Fruit fly (Drosophila melanogaster) whole organism, wandering third instar larva: ENCODE results near the gene Ykt6.
A peak's percentile ranks its signal among the peaks of the same experiment; 100 is the strongest.

Source experiments
- Abd-B ChIP-seq: fragments of >200 bp; optimal IDR thresholded peaks from 2 replicates; lab custom pipeline; 2017; ENCODE audit warnings: missing biosample characterization, missing genetic modification characterization
- CG9705 ChIP-seq: fragments of 200-800 bp; sonication (Bioruptor generic); optimal IDR thresholded peaks from 2 replicates; lab custom pipeline; 2018; ENCODE audit warnings: missing biosample characterization, mild to moderate bottlenecking, missing genetic modification characterization
- Dif ChIP-seq: fragments of 200-275, 200-300 bp; sonication (Bioruptor generic); optimal IDR thresholded peaks from 2 replicates; lab custom pipeline; 2018; ENCODE audit warnings: missing biosample characterization, missing genetic modification characterization; ENCODE audit not compliant: partially characterized antibody
- GATAd ChIP-seq: sonication (Bioruptor generic); optimal IDR thresholded peaks from 2 replicates; lab custom pipeline; 2016; ENCODE audit warnings: missing biosample characterization, missing genetic modification characterization
- HLH106 ChIP-seq: fragments of 200-800 bp; optimal IDR thresholded peaks from 3 replicates; lab custom pipeline; 2019; ENCODE audit warnings: missing biosample characterization, mild to moderate bottlenecking, missing genetic modification characterization, moderate library complexity
- Hnf4 ChIP-seq: fragments of 200-800 bp; sonication (Bioruptor generic); optimal IDR thresholded peaks from 2 replicates; lab custom pipeline; 2016; ENCODE audit warnings: missing biosample characterization, mild to moderate bottlenecking, missing genetic modification characterization
- Hr78 ChIP-seq: fragments of >200 bp; optimal IDR thresholded peaks from 2 replicates; lab custom pipeline; 2017; ENCODE audit warnings: missing biosample characterization, missing genetic modification characterization
- Jra ChIP-seq: sonication (Bioruptor generic); optimal IDR thresholded peaks from 2 replicates; lab custom pipeline; 2016; ENCODE audit warnings: missing biosample characterization, missing genetic modification characterization
- Mio ChIP-seq: sonication (Bioruptor generic); optimal IDR thresholded peaks from 2 replicates; lab custom pipeline; 2016; ENCODE audit warnings: missing biosample characterization, missing genetic modification characterization
- Myc ChIP-seq: fragments of >200 bp; optimal IDR thresholded peaks from 2 replicates; lab custom pipeline; 2017
- N ChIP-seq: fragments of >200 bp; optimal IDR thresholded peaks from 2 replicates; lab custom pipeline; 2018; ENCODE audit warnings: missing biosample characterization, missing external identifiers, missing genetic modification characterization
- OdsH ChIP-seq: fragments of 200-800 bp; sonication (Bioruptor generic); optimal IDR thresholded peaks from 2 replicates; lab custom pipeline; 2016; ENCODE audit warnings: missing biosample characterization, mild to moderate bottlenecking, missing genetic modification characterization
- Rel ChIP-seq, 2 experiments: fragments of 200-800 bp; sonication (Bioruptor generic) in 1 of 2; optimal IDR thresholded peaks; 2 replicates in 1 of 2; 3 replicates in 1 of 2; lab custom pipeline; 2016 to 2019; ENCODE audit warnings: mild to moderate bottlenecking in 2 of 2, missing biosample characterization in 2 of 2, missing genetic modification characterization in 2 of 2, moderate library complexity in 1 of 2
- Sp1 ChIP-seq: fragments of 200-800 bp; sonication (Bioruptor generic); optimal IDR thresholded peaks from 3 replicates; lab custom pipeline; 2019; ENCODE audit warnings: missing biosample characterization, mild to moderate bottlenecking, missing genetic modification characterization, moderate library complexity
- Vsx2 ChIP-seq: fragments of 200-300, 225-300 bp; sonication (Bioruptor generic); optimal IDR thresholded peaks from 2 replicates; lab custom pipeline; 2018; ENCODE audit warnings: missing biosample characterization, missing genetic modification characterization; ENCODE audit not compliant: partially characterized antibody
- br ChIP-seq: fragments of 200-800 bp; sonication (Bioruptor generic); optimal IDR thresholded peaks from 2 replicates; lab custom pipeline; 2016; ENCODE audit warnings: missing biosample characterization, missing genetic modification characterization
- brk ChIP-seq: fragments of 200-800 bp; sonication (Bioruptor generic); optimal IDR thresholded peaks from 2 replicates; lab custom pipeline; 2016; ENCODE audit warnings: missing biosample characterization, mild to moderate bottlenecking, missing genetic modification characterization
- dl ChIP-seq, 2 experiments: fragments of 175-275, 200-275 bp in 1 of 2; fragments of 200-275 bp in 1 of 2; sonication (Bioruptor generic); optimal IDR thresholded peaks; lab custom pipeline; 2018; ENCODE audit warnings: mild to moderate bottlenecking in 2 of 2, missing biosample characterization in 2 of 2, missing genetic modification characterization in 2 of 2, moderate library complexity in 2 of 2; ENCODE audit not compliant: partially characterized antibody in 2 of 2, insufficient read depth in 1 of 2
- dmrt93B ChIP-seq: fragments of 200-800 bp; sonication (Bioruptor generic); optimal IDR thresholded peaks from 2 replicates; lab custom pipeline; 2018; ENCODE audit warnings: missing biosample characterization, mild to moderate bottlenecking, missing genetic modification characterization
- dsf ChIP-seq: sonication (Bioruptor generic); optimal IDR thresholded peaks from 2 replicates; lab custom pipeline; 2016; ENCODE audit warnings: missing biosample characterization, missing genetic modification characterization, borderline replicate concordance
- ey ChIP-seq: fragments of 200-800 bp; sonication (Bioruptor generic); optimal IDR thresholded peaks from 2 replicates; lab custom pipeline; 2016; ENCODE audit warnings: missing biosample characterization, missing genetic modification characterization
- foxo ChIP-seq, 2 experiments: fragments of 200-800 bp; sonication (Bioruptor generic); optimal IDR thresholded peaks; 2 replicates in 1 of 2; 3 replicates in 1 of 2; lab custom pipeline; 2016 to 2017; ENCODE audit warnings: missing biosample characterization in 2 of 2, missing genetic modification characterization in 2 of 2
- fru ChIP-seq: fragments of 200-800 bp; sonication (Bioruptor generic); optimal IDR thresholded peaks from 3 replicates; lab custom pipeline; 2016; ENCODE audit warnings: missing biosample characterization, mild to moderate bottlenecking, missing genetic modification characterization
- h ChIP-seq: fragments of 200-800 bp; sonication (Bioruptor generic); optimal IDR thresholded peaks from 3 replicates; lab custom pipeline; 2016; ENCODE audit warnings: missing biosample characterization, mild to moderate bottlenecking, missing genetic modification characterization
- jim ChIP-seq: fragments of 175-275, 200-325 bp; sonication (Bioruptor generic); optimal IDR thresholded peaks from 2 replicates; lab custom pipeline; 2016; ENCODE audit warnings: missing biosample characterization, mild to moderate bottlenecking, missing genetic modification characterization
- lola ChIP-seq: fragments of >200 bp; optimal IDR thresholded peaks from 2 replicates; lab custom pipeline; 2017; ENCODE audit warnings: missing biosample characterization, missing genetic modification characterization
- pan ChIP-seq: fragments of >200 bp; optimal IDR thresholded peaks from 2 replicates; lab custom pipeline; 2017
- psq ChIP-seq: fragments of 200-800 bp; sonication (Bioruptor generic); optimal IDR thresholded peaks from 3 replicates; lab custom pipeline; 2017; ENCODE audit warnings: missing biosample characterization, mild to moderate bottlenecking, missing genetic modification characterization, moderate library complexity
- rgr ChIP-seq: fragments of 200-800 bp; sonication (Bioruptor generic); optimal IDR thresholded peaks from 3 replicates; lab custom pipeline; 2016; ENCODE audit warnings: missing biosample characterization, mild to moderate bottlenecking, missing genetic modification characterization
- sage ChIP-seq: fragments of 200-800 bp; sonication (Bioruptor generic); optimal IDR thresholded peaks from 2 replicates; lab custom pipeline; 2016; ENCODE audit warnings: missing biosample characterization, mild to moderate bottlenecking, missing genetic modification characterization
- tai ChIP-seq: sonication (Bioruptor generic); optimal IDR thresholded peaks from 2 replicates; lab custom pipeline; 2016; ENCODE audit warnings: missing biosample characterization, missing genetic modification characterization
- usp ChIP-seq: fragments of >200 bp; optimal IDR thresholded peaks from 2 replicates; lab custom pipeline; 2017; ENCODE audit warnings: missing biosample characterization, missing genetic modification characterization
- woc ChIP-seq: sonication (Bioruptor generic); optimal IDR thresholded peaks from 2 replicates; lab custom pipeline; 2016; ENCODE audit warnings: missing biosample characterization, mild to moderate bottlenecking, missing genetic modification characterization

The Ykt6 gene

DNA sequence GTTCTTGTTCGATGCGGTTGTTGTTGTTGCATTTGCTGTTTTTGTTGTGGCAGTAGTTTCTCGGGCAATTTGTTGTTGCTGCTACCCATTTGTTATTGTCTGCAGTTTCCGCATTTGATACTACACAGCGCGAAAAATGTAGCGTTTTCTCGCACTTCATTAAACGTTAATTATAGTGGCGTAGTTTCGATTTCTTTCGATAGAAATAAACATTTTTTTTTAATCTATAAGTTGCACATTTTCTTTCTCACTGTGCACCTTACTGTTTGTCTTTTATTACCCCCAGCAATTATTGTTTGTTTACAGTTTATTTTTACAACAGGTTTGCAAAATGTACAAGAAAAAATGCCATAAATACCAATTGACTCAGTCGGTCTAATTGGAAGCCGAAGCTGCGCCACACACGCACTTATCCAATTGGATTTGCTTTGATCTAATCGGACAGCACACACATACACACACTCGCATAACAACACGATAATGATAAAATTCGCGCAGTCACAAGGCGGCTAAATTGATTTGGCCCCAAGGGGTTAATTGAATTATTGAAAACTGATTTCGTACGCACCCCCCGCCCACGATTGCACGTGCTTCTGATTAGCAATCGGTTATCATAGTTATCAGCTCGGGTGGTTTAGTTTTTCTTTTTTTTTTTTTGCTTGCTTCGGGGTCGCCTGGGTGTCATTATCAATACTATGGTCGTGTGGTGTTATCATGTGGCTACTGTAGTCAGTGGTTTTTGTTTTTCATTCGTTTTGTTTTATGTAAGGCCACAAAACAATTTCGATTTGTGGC is 45.7 kb downstream of the Ykt6 start:
- no peak for TF ChIP-seq fru
- TF ChIP-seq sage (GFP tag; lab: Kevin White, UChicago), result no peak
- no peak for TF ChIP-seq dmrt93B (GFP tag; lab: Kevin White, UChicago)
- TF ChIP-seq jim, result no peak
- TF ChIP-seq Rel (GFP tag; optimal IDR thresholded peaks at IDR 0.05; lab: Kevin White, UChicago), result no peak
- no peak for TF ChIP-seq Rel (tag; optimal IDR thresholded peaks at IDR 0.05; lab: Kevin White, UChicago)
- TF ChIP-seq ey (GFP tag; lab: Kevin White, UChicago), result no peak
- no peak for TF ChIP-seq Dif (GFP tag; lab: Kevin White, UChicago)
- no peak for TF ChIP-seq Hr78 (GFP tag; lab: Kevin White, UChicago)
- TF ChIP-seq GATAd (GFP tag; lab: Kevin White, UChicago), result no peak
- TF ChIP-seq, all 38 proteins: peak for 0

dm6 chrX:7967052-7967847 is 47.0 kb downstream of the Ykt6 start:
- TF ChIP-seq Dif (GFP tag; lab: Kevin White, UChicago) (no peak), CG9705 (GFP tag; lab: Kevin White, UChicago) (no peak), usp (GFP tag; lab: Kevin White, UChicago) (no peak), dl (GFP tag; optimal IDR thresholded peaks at IDR 0.05; lab: Kevin White, UChicago; ENCODE audit: insufficient read depth in 1 of 2, partially characterized antibody in 2 of 2) (no peak), GATAd (GFP tag; lab: Kevin White, UChicago) (no peak), brk (GFP tag; lab: Kevin White, UChicago) (no peak), sage (GFP tag; lab: Kevin White, UChicago) (no peak), Abd-B (GFP tag; lab: Kevin White, UChicago) (no peak), woc (no peak), dmrt93B (GFP tag; lab: Kevin White, UChicago) (no peak), ey (GFP tag; lab: Kevin White, UChicago) (no peak), jim (no peak), dsf (GFP tag; lab: Kevin White, UChicago) (no peak), Jra (GFP tag; lab: Kevin White, UChicago) (no peak), pan (lab: Kevin White, UChicago) (no peak), psq (GFP tag; lab: Kevin White, UChicago) (no peak), tai (GFP tag; lab: Kevin White, UChicago) (no peak), Hr78 (GFP tag; lab: Kevin White, UChicago) (no peak), HLH106 (tag; lab: Kevin White, UChicago) (no peak), h (GFP tag; lab: Kevin White, UChicago) (no peak)
- TF ChIP-seq, all 38 proteins: peak for 0

- TF ChIP-seq Hr78 (GFP tag; lab: Kevin White, UChicago) (no peak), HLH106 (tag; lab: Kevin White, UChicago) (no peak), Jra (GFP tag; lab: Kevin White, UChicago) (no peak), woc (no peak), br (GFP tag; lab: Kevin White, UChicago) (no peak), OdsH (GFP tag; lab: Kevin White, UChicago) (no peak), tai (GFP tag; lab: Kevin White, UChicago) (no peak), jim (no peak)
- TF ChIP-seq, all 38 proteins: peak for 0
Observed at dm6 chrX:7967848-7968143, 47.6 kb downstream of the Ykt6 start.

- TF ChIP-seq jim (no peak), lola (GFP tag; lab: Kevin White, UChicago) (no peak), Vsx2 (GFP tag; lab: Kevin White, UChicago) (no peak), brk (GFP tag; lab: Kevin White, UChicago) (no peak), dl (GFP tag; optimal IDR thresholded peaks at IDR 0.05; lab: Kevin White, UChicago; ENCODE audit: insufficient read depth in 1 of 2, partially characterized antibody in 2 of 2) (no peak), HLH106 (tag; lab: Kevin White, UChicago) (peak; percentile 63), Abd-B (GFP tag; lab: Kevin White, UChicago) (no peak), dsf (GFP tag; lab: Kevin White, UChicago) (no peak), N (GFP tag; lab: Kevin White, UChicago) (no peak), OdsH (GFP tag; lab: Kevin White, UChicago) (peak; percentile 37), Mio (GFP tag; lab: Kevin White, UChicago) (no peak), usp (GFP tag; lab: Kevin White, UChicago) (no peak), fru (peak; percentile 39), foxo (GFP tag; optimal IDR thresholded peaks at IDR 0.05; lab: Kevin White, UChicago) (peak in 1 of 2 experiments; percentile 61), Myc (lab: Kevin White, UChicago) (no peak), Hnf4 (no peak), Sp1 (GFP tag; lab: Kevin White, UChicago) (peak; percentile 34), rgr (GFP tag; lab: Kevin White, UChicago) (peak; percentile 26), psq (GFP tag; lab: Kevin White, UChicago) (peak; percentile 23), h (GFP tag; lab: Kevin White, UChicago) (peak; percentile 14), ey (GFP tag; lab: Kevin White, UChicago) (peak; percentile 15)
Observed at dm6 chrX:7968215-7968799, 48.1 kb downstream of the Ykt6 start, which contains the start of gene sws. sws (minus strand) TSS chrX:7968236.
